Worm (Caenorhabditis elegans): Measurements from ENCODE around the gene swt-4.

The swt-4 gene

ce11 chrIII:10583483-10583882, 45.5 kb downstream of the swt-4 start:
- no peak for TF ChIP-seq ceh-30 (tag; optimal IDR thresholded peaks at IDR 0.05)
- TF ChIP-seq unc-42 (tag; optimal IDR thresholded peaks at IDR 0.05): peak; percentile 91

- TF ChIP-seq sdc-2 (tag; optimal IDR thresholded peaks at IDR 0.05) (no peak), unc-42 (tag; optimal IDR thresholded peaks at IDR 0.05) (peak; percentile 13), npax-4 (tag; optimal IDR thresholded peaks at IDR 0.05) (no peak)
These were observed 48.7 kb downstream of the swt-4 start for ce11 chrIII:10580206-10580605.

ce11 chrIII:10578873-10579272, 50.1 kb downstream of the swt-4 start:
- TF ChIP-seq ceh-30 (tag; optimal IDR thresholded peaks at IDR 0.05) (no peak), unc-42 (tag; optimal IDR thresholded peaks at IDR 0.05) (peak; percentile 20)

DNA sequence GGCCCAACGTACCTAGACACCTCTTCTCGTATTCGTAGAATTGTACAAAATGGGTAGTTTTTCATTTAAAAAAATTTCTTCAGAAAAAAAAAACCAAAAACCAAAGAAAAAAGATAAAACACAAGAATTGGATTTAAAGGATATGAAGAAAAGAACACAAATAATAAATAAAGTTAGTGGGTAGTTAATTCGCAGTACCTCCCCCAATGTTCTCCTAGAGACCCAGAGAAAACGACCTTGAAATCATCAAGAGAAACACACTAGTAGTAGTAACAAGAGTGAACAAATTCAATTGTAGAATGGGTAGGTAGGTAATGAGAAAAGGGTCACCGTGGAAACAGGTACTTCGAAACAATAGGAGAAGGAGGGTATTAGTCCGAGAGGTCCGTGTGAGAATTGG, 51.2 kb downstream of the swt-4 start:
- TF ChIP-seq syd-9 (tag; optimal IDR thresholded peaks at IDR 0.05): no peak
- TF ChIP-seq unc-42 (tag; optimal IDR thresholded peaks at IDR 0.05): peak; percentile 13

Measured in whole organism, late embryonic.